Fruit fly (Drosophila melanogaster) whole organism, embryonic: ENCODE data around the gene Pxd.

ENCODE experiments used
- CG10565 ChIP-seq: fragments of 200-800 bp; sonication (Bioruptor generic); optimal IDR thresholded peaks from 3 replicates; lab custom pipeline; 2016; ENCODE audit warnings: missing biosample characterization, mild to moderate bottlenecking, missing genetic modification characterization
- CG10959 ChIP-seq: fragments of 200-800 bp; sonication (Bioruptor generic); IDR thresholded peaks from 2 replicates; pipeline ENCODE4 v1.3.6; 2022; ENCODE audit warnings: missing biosample characterization, missing genetic modification characterization
- CG13123 ChIP-seq: fragments of 200-800 bp; sonication (Bioruptor generic); optimal IDR thresholded peaks from 2 replicates; lab custom pipeline; 2016; ENCODE audit warnings: missing biosample characterization, missing genetic modification characterization
- CG13287 ChIP-seq: fragments of 200-800 bp; sonication (Bioruptor generic); IDR thresholded peaks from 2 replicates; pipeline ENCODE4 v1.3.6; 2022; ENCODE audit warnings: missing biosample characterization, missing genetic modification characterization; ENCODE audit not compliant: partially characterized antibody
- CG14014 ChIP-seq: fragments of 200-800 bp; sonication (Bioruptor generic); IDR thresholded peaks from 2 replicates; pipeline ENCODE4 v1.3.6; 2022; ENCODE audit warnings: missing biosample characterization, missing genetic modification characterization
- CG14050 ChIP-seq: fragments of 200-800 bp; sonication (Bioruptor generic); IDR thresholded peaks from 3 replicates; pipeline ENCODE4 v1.3.6; 2022; ENCODE audit warnings: missing biosample characterization, missing genetic modification characterization
- CG14441 ChIP-seq: fragments of 200-800 bp; sonication (Bioruptor generic); IDR thresholded peaks from 2 replicates; pipeline ENCODE4 v1.3.6; 2022; ENCODE audit warnings: missing biosample characterization, missing genetic modification characterization
- CG14667 ChIP-seq: fragments of 200-800 bp; sonication (Bioruptor generic); IDR thresholded peaks from 2 replicates; pipeline ENCODE4 v1.3.6; 2022; ENCODE audit warnings: missing biosample characterization, missing genetic modification characterization
- CG14965 ChIP-seq: fragments of 200-800 bp; sonication (Bioruptor generic); optimal IDR thresholded peaks from 2 replicates; lab custom pipeline; 2016; ENCODE audit warnings: missing biosample characterization, missing genetic modification characterization, borderline replicate concordance
- CG16815 ChIP-seq: fragments of 200-800 bp; sonication (Bioruptor generic); optimal IDR thresholded peaks from 3 replicates; lab custom pipeline; 2017; ENCODE audit warnings: missing biosample characterization, mild to moderate bottlenecking, missing genetic modification characterization
- CG2875 ChIP-seq: fragments of 200-800 bp; sonication (Bioruptor generic); optimal IDR thresholded peaks from 2 replicates; lab custom pipeline; 2017; ENCODE audit warnings: missing biosample characterization, mild to moderate bottlenecking, missing genetic modification characterization, missing genetic modification reagents
- CG30403 ChIP-seq: fragments of 200-800 bp; sonication (Bioruptor generic); optimal IDR thresholded peaks from 3 replicates; lab custom pipeline; 2016; ENCODE audit warnings: missing biosample characterization, missing genetic modification characterization
- CG3065 ChIP-seq: fragments of 200-800 bp; sonication (Bioruptor generic); optimal IDR thresholded peaks from 2 replicates; lab custom pipeline; 2016; ENCODE audit warnings: missing biosample characterization, missing genetic modification characterization
- CG31365 ChIP-seq: fragments of 200-800 bp; sonication (Bioruptor generic); optimal IDR thresholded peaks from 2 replicates; lab custom pipeline; 2018; ENCODE audit warnings: missing biosample characterization, mild to moderate bottlenecking, missing genetic modification characterization
- CG31441 ChIP-seq: fragments of 200-800 bp; sonication (Bioruptor generic); IDR thresholded peaks from 2 replicates; pipeline ENCODE4 v1.3.6; 2022; ENCODE audit warnings: missing biosample characterization, missing genetic modification characterization
- CG33557 ChIP-seq: fragments of 200-800 bp; sonication (Bioruptor generic); optimal IDR thresholded peaks from 2 replicates; lab custom pipeline; 2019; ENCODE audit warnings: missing biosample characterization, mild to moderate bottlenecking, missing genetic modification characterization, moderate library complexity
- CG3726 ChIP-seq: fragments of 200-800 bp; sonication (Bioruptor generic); IDR thresholded peaks from 3 replicates; pipeline ENCODE4, ENCODE4 v1.3.6; 2022; ENCODE audit warnings: missing biosample characterization, missing genetic modification characterization
- CG4730 ChIP-seq: fragments of 200-800 bp; sonication (Bioruptor generic); IDR thresholded peaks from 2 replicates; pipeline ENCODE4 v1.3.6; 2022; ENCODE audit warnings: missing biosample characterization, missing genetic modification characterization
- CG6689 ChIP-seq: fragments of 200-800 bp; sonication (Bioruptor generic); IDR thresholded peaks from 2 replicates; pipeline ENCODE4 v1.3.6; 2022; ENCODE audit warnings: missing biosample characterization, missing genetic modification characterization
- CG7271 ChIP-seq: fragments of 200-800 bp; sonication (Bioruptor generic); optimal IDR thresholded peaks from 2 replicates; lab custom pipeline; 2018; ENCODE audit warnings: missing biosample characterization, mild to moderate bottlenecking, missing genetic modification characterization, moderate library complexity
- CG7357 ChIP-seq: fragments of 200-800 bp; sonication (Bioruptor generic); IDR thresholded peaks from 3 replicates; pipeline ENCODE4 v1.3.6; 2022; ENCODE audit warnings: missing biosample characterization, missing genetic modification characterization
- Dad ChIP-seq: fragments of 200-800 bp; sonication (Bioruptor generic); optimal IDR thresholded peaks from 3 replicates; lab custom pipeline; 2016; ENCODE audit warnings: missing biosample characterization, missing genetic modification characterization
- Dip3 ChIP-seq: fragments of 200-800 bp; sonication (Bioruptor generic); optimal IDR thresholded peaks from 3 replicates; lab custom pipeline; 2016; ENCODE audit warnings: missing biosample characterization, missing genetic modification characterization
- E2f2 ChIP-seq: fragments of 200-800 bp; sonication (Bioruptor generic); IDR thresholded peaks from 2 replicates; pipeline ENCODE4 v1.3.6; 2022; ENCODE audit warnings: missing biosample characterization, missing genetic modification characterization
- Elba2 ChIP-seq: fragments of 200-800 bp; sonication (Bioruptor generic); optimal IDR thresholded peaks from 3 replicates; lab custom pipeline; 2016; ENCODE audit warnings: missing biosample characterization, missing genetic modification characterization
- HmgZ ChIP-seq: fragments of 200-800 bp; sonication (Bioruptor generic); optimal IDR thresholded peaks from 2 replicates; lab custom pipeline; 2018; ENCODE audit warnings: missing biosample characterization, mild to moderate bottlenecking, missing genetic modification characterization
- Hr39 ChIP-seq: fragments of >200 bp; optimal IDR thresholded peaks from 2 replicates; lab custom pipeline; 2017
- Poxn ChIP-seq: fragments of 200-800 bp; sonication (Bioruptor generic); IDR thresholded peaks from 2 replicates; pipeline ENCODE4 v1.3.6; 2022; ENCODE audit warnings: missing biosample characterization, missing genetic modification characterization
- Ptx1 ChIP-seq: fragments of 200-800 bp; sonication (Bioruptor generic); IDR thresholded peaks from 2 replicates; pipeline ENCODE4 v1.3.6; 2022; ENCODE audit warnings: missing biosample characterization, missing genetic modification characterization
- ab ChIP-seq: fragments of 200-800 bp; sonication (Bioruptor generic); optimal IDR thresholded peaks from 2 replicates; lab custom pipeline; 2016; ENCODE audit warnings: missing biosample characterization, missing genetic modification characterization
- ato ChIP-seq: fragments of 200-800 bp; sonication (Bioruptor generic); IDR thresholded peaks from 2 replicates; pipeline ENCODE4 v1.3.6; 2022; ENCODE audit warnings: missing biosample characterization, missing genetic modification characterization; ENCODE audit not compliant: partially characterized antibody
- br ChIP-seq: fragments of >200 bp; optimal IDR thresholded peaks from 2 replicates; lab custom pipeline; 2017
- bsh ChIP-seq, 2 experiments: fragments of 200-800 bp; sonication (Bioruptor generic); optimal IDR thresholded peaks; 2 replicates each; lab custom pipeline; 2017 to 2018; ENCODE audit warnings: mild to moderate bottlenecking in 2 of 2, missing biosample characterization in 2 of 2, missing genetic modification characterization in 2 of 2, moderate library complexity in 1 of 2
- btn ChIP-seq: fragments of 200-800 bp; sonication (Bioruptor generic); optimal IDR thresholded peaks from 2 replicates; lab custom pipeline; 2016; ENCODE audit warnings: missing biosample characterization, missing genetic modification characterization
- chm ChIP-seq: fragments of 200-800 bp; sonication (Bioruptor generic); IDR thresholded peaks from 2 replicates; pipeline ENCODE4 v1.3.6; 2022; ENCODE audit warnings: missing biosample characterization, missing genetic modification characterization
- croc ChIP-seq: fragments of 200-800 bp; sonication (Bioruptor generic); conservative IDR thresholded peaks from 3 replicates; pipeline ENCODE4 v1.3.6; 2022; ENCODE audit warnings: missing biosample characterization, missing genetic modification characterization
- dimm ChIP-seq: fragments of 200-800 bp; sonication (Bioruptor generic); IDR thresholded peaks from 2 replicates; pipeline ENCODE4 v1.3.6; 2022; ENCODE audit warnings: missing biosample characterization, missing genetic modification characterization
- ewg ChIP-seq: fragments of 200-800 bp; sonication (Bioruptor generic); optimal IDR thresholded peaks from 3 replicates; lab custom pipeline; 2017; ENCODE audit warnings: mild to moderate bottlenecking, missing biosample characterization, missing genetic modification reagents, missing genetic modification characterization
- grn ChIP-seq: fragments of 200-800 bp; sonication (Bioruptor generic); optimal IDR thresholded peaks from 3 replicates; lab custom pipeline; 2017; ENCODE audit warnings: missing biosample characterization, missing genetic modification characterization
- nerfin-1 ChIP-seq: fragments of 200-800 bp; sonication (Bioruptor generic); optimal IDR thresholded peaks from 3 replicates; lab custom pipeline; 2019; ENCODE audit warnings: missing biosample characterization, mild to moderate bottlenecking, missing genetic modification characterization, moderate library complexity
- phol ChIP-seq: fragments of 200-800 bp; sonication (Bioruptor generic); optimal IDR thresholded peaks from 3 replicates; lab custom pipeline; 2018; ENCODE audit warnings: missing biosample characterization, mild to moderate bottlenecking, missing genetic modification characterization, moderate library complexity
- tin ChIP-seq: fragments of 200-800 bp; sonication (Bioruptor generic); optimal IDR thresholded peaks from 3 replicates; lab custom pipeline; 2016; ENCODE audit warnings: missing biosample characterization, missing genetic modification characterization
- trem ChIP-seq: fragments of 200-800 bp; optimal IDR thresholded peaks from 3 replicates; lab custom pipeline; 2019; ENCODE audit warnings: missing biosample characterization, mild to moderate bottlenecking, missing genetic modification characterization, moderate library complexity
- usp ChIP-seq: fragments of >200 bp; optimal IDR thresholded peaks from 2 replicates; lab custom pipeline; 2017; ENCODE audit warnings: missing biosample characterization, missing genetic modification characterization
- vvl ChIP-seq: fragments of 200-800 bp; sonication (Bioruptor generic); IDR thresholded peaks from 2 replicates; pipeline ENCODE4 v1.3.6; 2022; ENCODE audit warnings: missing biosample characterization, missing genetic modification characterization
- wek ChIP-seq: fragments of 200-800 bp; sonication (Bioruptor generic); optimal IDR thresholded peaks from 3 replicates; lab custom pipeline; 2018; ENCODE audit warnings: missing biosample characterization, mild to moderate bottlenecking, missing genetic modification characterization, moderate library complexity
- z ChIP-seq: fragments of 200-800 bp; sonication (Bioruptor generic); IDR thresholded peaks from 3 replicates; pipeline ENCODE4 v1.3.6; 2022; ENCODE audit warnings: missing biosample characterization, missing genetic modification characterization

Pxd gene

DNA sequence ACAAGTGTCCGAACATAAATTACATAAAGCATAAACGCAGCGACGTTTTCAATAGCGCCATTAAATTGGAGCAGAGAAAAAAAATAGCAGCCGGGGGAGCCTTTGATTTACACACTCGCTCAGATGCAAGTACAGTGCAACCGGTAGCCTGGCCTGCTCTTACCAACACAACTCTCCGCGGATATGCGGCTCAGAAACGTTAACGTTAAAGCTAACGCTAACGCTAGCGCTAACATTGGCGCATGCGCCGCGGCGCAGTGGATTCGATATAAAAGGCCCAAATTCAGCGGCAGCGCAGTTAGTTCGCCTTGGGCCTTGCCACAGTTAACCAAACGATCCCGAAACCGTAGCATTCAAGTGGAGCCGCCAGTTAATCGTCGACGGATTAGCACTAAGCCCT lies at the start of gene Pxd:
Gene Pxd, plus strand, starts transcription at position 301 of the 400 bp plus-strand sequence.
- TF ChIP-seq ewg (GFP tag; lab: Kevin White, UChicago) (peak; percentile 8), CG6689 (GFP tag; lab: Robert Waterston, UW) (no peak)

DNA sequence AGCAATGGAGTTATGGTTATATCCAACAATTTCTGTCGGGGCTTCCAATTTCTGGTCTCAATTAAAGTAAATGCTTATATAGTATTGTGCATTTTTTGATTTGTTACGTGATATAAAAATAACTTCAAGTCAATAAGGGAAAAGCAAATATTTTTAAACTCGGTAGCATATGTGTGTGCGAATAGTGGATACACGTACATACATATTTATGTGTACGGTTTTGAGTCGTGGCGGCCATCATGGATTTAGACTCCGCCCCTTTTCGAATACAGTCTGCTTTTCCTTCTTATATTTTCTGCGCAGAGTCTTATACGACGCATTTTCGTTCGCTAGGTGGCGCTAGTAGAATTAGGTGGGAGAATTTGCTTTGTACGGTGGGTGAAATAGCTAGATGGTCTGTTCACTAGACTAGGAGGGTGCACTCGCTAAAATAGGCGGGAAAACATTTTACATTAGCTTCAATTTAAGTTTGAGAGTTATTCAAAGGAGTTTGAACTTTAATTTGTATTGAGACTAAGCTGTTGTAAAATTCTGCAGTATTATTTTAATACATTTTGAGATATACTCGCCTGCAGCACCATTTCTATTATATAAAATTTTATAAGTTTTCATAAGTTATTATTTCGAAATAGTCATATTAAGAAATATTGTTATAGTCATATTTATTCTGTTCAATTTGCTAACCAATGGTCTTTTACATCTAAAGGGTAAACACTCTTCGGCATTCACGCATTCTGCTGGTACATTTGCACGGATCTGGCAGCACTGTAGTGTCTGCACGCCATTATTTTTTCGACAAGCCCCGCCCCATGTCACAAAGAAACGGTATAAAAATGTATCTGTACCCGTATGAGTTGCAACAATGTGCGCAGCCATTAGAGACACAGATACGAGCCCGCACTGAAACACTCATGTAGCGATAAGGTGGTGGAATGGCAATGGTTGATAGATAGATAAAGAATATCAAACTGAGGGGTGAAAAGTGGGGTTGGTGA lies 44.7 kb upstream of the Pxd start:
- TF ChIP-seq CG31441 (GFP tag; lab: Robert Waterston, UW): peak; percentile 84
- TF ChIP-seq ab (GFP tag; lab: Kevin White, UChicago): no peak
- TF ChIP-seq CG33557 (GFP tag; lab: Kevin White, UChicago): peak; percentile 43
- no peak for TF ChIP-seq btn
- TF ChIP-seq tin (GFP tag; lab: Kevin White, UChicago): no peak
- peak; percentile 28; the same call in 1 of the 2 replicates for TF ChIP-seq CG14667 (GFP tag; lab: Robert Waterston, UW)
- no peak for TF ChIP-seq CG3065 (GFP tag; lab: Kevin White, UChicago)
- TF ChIP-seq chm: peak; percentile 35
- no peak for TF ChIP-seq CG7271 (tag; lab: Kevin White, UChicago)
- peak; percentile 64 for TF ChIP-seq ewg (GFP tag; lab: Kevin White, UChicago)
- peak; percentile 86 for TF ChIP-seq vvl
- peak; percentile 67 for TF ChIP-seq grn (GFP tag; lab: Kevin White, UChicago)
- no peak for TF ChIP-seq Dip3
- TF ChIP-seq br (lab: Kevin White, UChicago): no peak
- no peak for TF ChIP-seq CG10959 (GFP tag; lab: Robert Waterston, UW)
- TF ChIP-seq CG13287 (GFP tag; lab: Robert Waterston, UW): no peak
- peak; percentile 2 for TF ChIP-seq CG16815
- TF ChIP-seq Dad (GFP tag; lab: Kevin White, UChicago): no peak
- TF ChIP-seq Elba2: no peak
- TF ChIP-seq ato (GFP tag; lab: Robert Waterston, UW): no peak
- no peak for TF ChIP-seq CG10565 (GFP tag; lab: Kevin White, UChicago)
- peak; percentile 64 for TF ChIP-seq trem (tag; lab: Kevin White, UChicago)
- TF ChIP-seq CG14050 (GFP tag; lab: Robert Waterston, UW): peak; percentile 31; the same call in 1 of the 3 replicates
- TF ChIP-seq HmgZ: peak; percentile 35
- no peak for TF ChIP-seq Hr39 (lab: Kevin White, UChicago)
- peak; percentile 77 for TF ChIP-seq phol (tag; lab: Kevin White, UChicago)
- no peak for TF ChIP-seq CG14965 (GFP tag; lab: Kevin White, UChicago)
- TF ChIP-seq croc: peak; percentile 36; the same call in 1 of the 3 replicates
- TF ChIP-seq bsh (GFP tag; optimal IDR thresholded peaks at IDR 0.05; lab: Kevin White, UChicago): peak in 1 of 2 experiments; percentile 76
- peak; percentile 57 for TF ChIP-seq CG14441 (GFP tag; lab: Robert Waterston, UW)
- peak; percentile 13 for TF ChIP-seq CG31365 (tag; lab: Kevin White, UChicago)
- TF ChIP-seq CG14014: peak; percentile 69
- TF ChIP-seq Poxn (GFP tag; lab: Robert Waterston, UW): no peak
- TF ChIP-seq CG3726 (GFP tag; lab: Robert Waterston, UW): no peak
- TF ChIP-seq CG2875 (GFP tag; lab: Kevin White, UChicago): no peak
- 0 out of 3 replicates have a peak, but pooled peaks have one; percentile 43 for TF ChIP-seq CG7357 (GFP tag; lab: Robert Waterston, UW)
- TF ChIP-seq CG30403 (GFP tag; lab: Kevin White, UChicago): peak; percentile 71
- peak; percentile 45 for TF ChIP-seq Ptx1 (GFP tag; lab: Robert Waterston, UW)
- no peak for TF ChIP-seq wek (GFP tag; lab: Kevin White, UChicago)
- TF ChIP-seq E2f2 (GFP tag; lab: Robert Waterston, UW): peak; percentile 91
- no peak for TF ChIP-seq usp (GFP tag; lab: Kevin White, UChicago)
- no peak; the same call in 2 of the 3 replicates for TF ChIP-seq z (GFP tag; lab: Robert Waterston, UW)
- TF ChIP-seq CG4730 (GFP tag; lab: Robert Waterston, UW): 0 out of 2 replicates have a peak, but pooled peaks have one; percentile 25
- TF ChIP-seq dimm: no peak
- TF ChIP-seq CG13123 (GFP tag; lab: Kevin White, UChicago): no peak
- peak; percentile 62 for TF ChIP-seq nerfin-1 (tag; lab: Kevin White, UChicago)
